Worm (Caenorhabditis elegans) whole organism, late embryonic: Measurements from ENCODE around the gene fbxb-75.

Experiments used
- ama-1 ChIP-seq: fragments of 150-350 bp; optimal IDR thresholded peaks from 2 replicates; lab custom pipeline; 2014
- ceh-22 ChIP-seq: sonication (generic microtip); optimal IDR thresholded peaks from 2 replicates; lab custom pipeline; 2017; ENCODE audit warnings: missing biosample characterization, missing genetic modification characterization
- ceh-34 ChIP-seq: sonication (generic microtip); optimal IDR thresholded peaks from 2 replicates; lab custom pipeline; 2016; ENCODE audit warnings: mild to moderate bottlenecking, missing genetic modification characterization, missing compliant biosample characterization
- lim-6 ChIP-seq: sonication (generic microtip); optimal IDR thresholded peaks from 2 replicates; lab custom pipeline; 2016; ENCODE audit warnings: missing genetic modification characterization, missing compliant biosample characterization
- nfya-1 ChIP-seq: sonication (generic microtip); optimal IDR thresholded peaks from 2 replicates; lab custom pipeline; 2017; ENCODE audit warnings: missing genetic modification characterization, mild to moderate bottlenecking, missing compliant biosample characterization, antibody characterized with exemption, moderate library complexity
- nhr-11 ChIP-seq: fragments of 150-350 bp; optimal IDR thresholded peaks from 2 replicates; lab custom pipeline; 2014; ENCODE audit warnings: missing biosample characterization, missing genetic modification characterization
- pag-3 ChIP-seq: sonication (generic microtip); optimal IDR thresholded peaks from 2 replicates; lab custom pipeline; 2016; ENCODE audit warnings: missing compliant biosample characterization, missing genetic modification characterization, borderline replicate concordance
- pha-4 ChIP-seq: fragments of 150-350 bp; optimal IDR thresholded peaks from 2 replicates; lab custom pipeline; 2018; ENCODE audit warnings: missing biosample characterization, missing genetic modification reagents, missing genetic modification characterization
- tbx-2 ChIP-seq: sonication (generic microtip); optimal IDR thresholded peaks from 2 replicates; lab custom pipeline; 2016; ENCODE audit warnings: missing genetic modification characterization, missing compliant biosample characterization
- unc-86 ChIP-seq: sonication (generic microtip); optimal IDR thresholded peaks from 2 replicates; lab custom pipeline; 2016; ENCODE audit warnings: missing genetic modification characterization, missing compliant biosample characterization

DNA sequence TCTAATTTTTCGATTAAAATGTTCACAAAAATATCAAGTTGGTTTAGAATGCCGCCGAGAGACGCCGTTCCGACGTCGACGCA is 6.1 kb upstream of the fbxb-75 start, which contains the start of gene chat-1:
- TF ChIP-seq nhr-11 (tag; lab: Kevin White, UChicago) (no peak), ceh-22 (tag; lab: Kevin White, UChicago) (no peak), ceh-34 (tag; lab: Kevin White, UChicago) (no peak), unc-86 (tag; lab: Kevin White, UChicago) (no peak), pag-3 (tag; lab: Kevin White, UChicago) (no peak), lim-6 (tag; lab: Kevin White, UChicago) (no peak), pha-4 (tag; lab: Kevin White, UChicago) (no peak), ama-1 (lab: Kevin White, UChicago) (no peak), nfya-1 (no peak), tbx-2 (tag; lab: Kevin White, UChicago) (no peak)
